Fruit fly (Drosophila melanogaster) whole organism, embryonic: ENCODE measurements around the gene CG5246.
A peak's percentile ranks its signal among the peaks of the same experiment; 100 is the strongest.

ENCODE experiments used
- Adf1 ChIP-seq: fragments of 200-800 bp; sonication (Bioruptor generic); IDR thresholded peaks from 2 replicates; pipeline ENCODE4 v1.3.6; 2022; ENCODE audit warnings: missing biosample characterization, missing genetic modification characterization
- C15 ChIP-seq: fragments of 200-800 bp; sonication (Bioruptor generic); IDR thresholded peaks from 3 replicates; pipeline ENCODE4 v1.3.6; 2022; ENCODE audit warnings: missing biosample characterization, missing genetic modification characterization
- CG12104 ChIP-seq: fragments of 200-800 bp; sonication (Bioruptor generic); optimal IDR thresholded peaks from 3 replicates; lab custom pipeline; 2016; ENCODE audit warnings: missing biosample characterization, missing genetic modification characterization
- CG12391 ChIP-seq: fragments of 200-800 bp; sonication (Bioruptor generic); optimal IDR thresholded peaks from 3 replicates; lab custom pipeline; 2018; ENCODE audit warnings: missing biosample characterization, mild to moderate bottlenecking, missing genetic modification characterization, moderate library complexity
- CG13123 ChIP-seq: fragments of 200-800 bp; sonication (Bioruptor generic); optimal IDR thresholded peaks from 2 replicates; lab custom pipeline; 2016; ENCODE audit warnings: missing biosample characterization, missing genetic modification characterization
- CG14014 ChIP-seq: fragments of 200-800 bp; sonication (Bioruptor generic); IDR thresholded peaks from 2 replicates; pipeline ENCODE4 v1.3.6; 2022; ENCODE audit warnings: missing biosample characterization, missing genetic modification characterization
- CG15696 ChIP-seq: fragments of 200-800 bp; sonication (Bioruptor generic); optimal IDR thresholded peaks from 2 replicates; lab custom pipeline; 2019; ENCODE audit warnings: missing biosample characterization, mild to moderate bottlenecking, missing genetic modification characterization, moderate library complexity
- CG17568 ChIP-seq: fragments of 200-800 bp; sonication (Bioruptor generic); optimal IDR thresholded peaks from 2 replicates; lab custom pipeline; 2018; ENCODE audit warnings: missing biosample characterization, mild to moderate bottlenecking, missing genetic modification characterization, moderate library complexity
- CG18011 ChIP-seq: fragments of 200-800 bp; sonication (Bioruptor generic); optimal IDR thresholded peaks from 2 replicates; lab custom pipeline; 2017; ENCODE audit warnings: missing biosample characterization, missing genetic modification characterization, mild to moderate bottlenecking, moderate library complexity, missing genotype
- CG2678 ChIP-seq: fragments of 200-800 bp; sonication (Bioruptor generic); optimal IDR thresholded peaks from 3 replicates; lab custom pipeline; 2019; ENCODE audit warnings: missing biosample characterization, mild to moderate bottlenecking, missing genetic modification characterization, moderate library complexity
- CG30431 ChIP-seq: fragments of 200-800 bp; sonication (Bioruptor generic); optimal IDR thresholded peaks from 2 replicates; lab custom pipeline; 2017; ENCODE audit warnings: missing biosample characterization, missing genetic modification characterization
- CG3163 ChIP-seq: fragments of 200-800 bp; sonication (Bioruptor generic); optimal IDR thresholded peaks from 3 replicates; lab custom pipeline; 2016; ENCODE audit warnings: missing biosample characterization, missing genetic modification characterization
- CG4328 ChIP-seq: fragments of 200-800 bp; sonication (Bioruptor generic); optimal IDR thresholded peaks from 3 replicates; lab custom pipeline; 2017; ENCODE audit warnings: missing biosample characterization, missing genetic modification reagents, missing genetic modification characterization
- CG43689 ChIP-seq: fragments of 200-800 bp; sonication (Bioruptor generic); IDR thresholded peaks from 2 replicates; pipeline ENCODE4 v1.3.6; 2022; ENCODE audit warnings: missing biosample characterization, missing genetic modification characterization
- CG4404 ChIP-seq: fragments of 200-800 bp; sonication (Bioruptor generic); IDR thresholded peaks from 2 replicates; pipeline ENCODE4 v1.3.6; 2022; ENCODE audit warnings: missing biosample characterization, missing genetic modification characterization
- CG6689 ChIP-seq: fragments of 200-800 bp; sonication (Bioruptor generic); IDR thresholded peaks from 2 replicates; pipeline ENCODE4 v1.3.6; 2022; ENCODE audit warnings: missing biosample characterization, missing genetic modification characterization
- CG7786 ChIP-seq: fragments of 200-800 bp; sonication (Bioruptor generic); optimal IDR thresholded peaks from 2 replicates; lab custom pipeline; 2016; ENCODE audit warnings: missing biosample characterization, missing genetic modification characterization
- CG9797 ChIP-seq: fragments of 200-800 bp; sonication (Bioruptor generic); optimal IDR thresholded peaks from 3 replicates; lab custom pipeline; 2018; ENCODE audit warnings: missing biosample characterization, mild to moderate bottlenecking, missing genetic modification characterization
- CG9817 ChIP-seq: fragments of 200-800 bp; sonication (Bioruptor generic); optimal IDR thresholded peaks from 2 replicates; lab custom pipeline; 2018; ENCODE audit warnings: missing biosample characterization, mild to moderate bottlenecking, missing genetic modification characterization, moderate library complexity
- Camta ChIP-seq: fragments of 200-800 bp; sonication (Bioruptor generic); optimal IDR thresholded peaks from 2 replicates; lab custom pipeline; 2016; ENCODE audit warnings: missing biosample characterization, missing genetic modification characterization
- Chrac-16 ChIP-seq: fragments of 200-800 bp; sonication (Bioruptor generic); optimal IDR thresholded peaks from 3 replicates; lab custom pipeline; 2016; ENCODE audit warnings: missing biosample characterization, missing genetic modification characterization
- Dad ChIP-seq: fragments of 200-800 bp; sonication (Bioruptor generic); optimal IDR thresholded peaks from 3 replicates; lab custom pipeline; 2016; ENCODE audit warnings: missing biosample characterization, missing genetic modification characterization
- Deaf1 ChIP-seq: fragments of 200-800 bp; optimal IDR thresholded peaks from 3 replicates; lab custom pipeline; 2019; ENCODE audit warnings: missing biosample characterization, mild to moderate bottlenecking, missing genetic modification characterization, moderate library complexity
- Dfd ChIP-seq, 2 experiments: fragments of >200 bp; optimal IDR thresholded peaks; 2 replicates each; lab custom pipeline; 2017; ENCODE audit warnings: missing biosample characterization in 2 of 2, missing genetic modification characterization in 2 of 2
- Jarid2 ChIP-seq: fragments of 200-800 bp; sonication (Bioruptor generic); optimal IDR thresholded peaks from 3 replicates; lab custom pipeline; 2017; ENCODE audit warnings: mild to moderate bottlenecking, missing biosample characterization, missing genetic modification reagents, missing genetic modification characterization
- Lim3 ChIP-seq: fragments of 200-800 bp; sonication (Bioruptor generic); IDR thresholded peaks from 2 replicates; pipeline ENCODE4 v1.3.6; 2022; ENCODE audit warnings: missing biosample characterization, missing genetic modification characterization
- Mes4 ChIP-seq: fragments of 200-800 bp; sonication (Bioruptor generic); optimal IDR thresholded peaks from 2 replicates; lab custom pipeline; 2016; ENCODE audit warnings: missing biosample characterization, missing genetic modification characterization
- NK7.1 ChIP-seq: fragments of 200-800 bp; sonication (Bioruptor generic); optimal IDR thresholded peaks from 3 replicates; lab custom pipeline; 2016; ENCODE audit warnings: missing biosample characterization, missing genetic modification characterization
- Poxn ChIP-seq: fragments of 200-800 bp; sonication (Bioruptor generic); IDR thresholded peaks from 2 replicates; pipeline ENCODE4 v1.3.6; 2022; ENCODE audit warnings: missing biosample characterization, missing genetic modification characterization
- Ravus ChIP-seq: fragments of 200-800 bp; sonication (Bioruptor generic); IDR thresholded peaks from 2 replicates; pipeline ENCODE4 v1.3.6; 2022; ENCODE audit warnings: missing biosample characterization, missing genetic modification characterization
- ac ChIP-seq: fragments of 200-800 bp; sonication (Bioruptor generic); optimal IDR thresholded peaks from 3 replicates; lab custom pipeline; 2017; ENCODE audit warnings: missing biosample characterization, mild to moderate bottlenecking, missing genetic modification characterization
- ci ChIP-seq: fragments of 200-800 bp; sonication (Bioruptor generic); IDR thresholded peaks from 3 replicates; pipeline ENCODE4 v1.3.6; 2022; ENCODE audit warnings: missing biosample characterization, missing genetic modification characterization
- dpn ChIP-seq, 2 experiments: fragments of 200-800 bp; sonication (Bioruptor generic); optimal IDR thresholded peaks; 3 replicates each; lab custom pipeline; 2016; ENCODE audit warnings: missing biosample characterization in 2 of 2, missing genetic modification characterization in 2 of 2
- ftz-f1 ChIP-seq: fragments of 200-800 bp; sonication (Bioruptor generic); optimal IDR thresholded peaks from 2 replicates; lab custom pipeline; 2016; ENCODE audit warnings: missing biosample characterization, missing genetic modification characterization
- gcm2 ChIP-seq: fragments of 200-800 bp; sonication (Bioruptor generic); optimal IDR thresholded peaks from 2 replicates; lab custom pipeline; 2016; ENCODE audit warnings: missing biosample characterization, missing genetic modification characterization
- grn ChIP-seq: fragments of 200-800 bp; sonication (Bioruptor generic); optimal IDR thresholded peaks from 3 replicates; lab custom pipeline; 2017; ENCODE audit warnings: missing biosample characterization, missing genetic modification characterization
- hbn ChIP-seq: fragments of 200-800 bp; sonication (Bioruptor generic); IDR thresholded peaks from 2 replicates; pipeline ENCODE4 v1.3.6; 2022; ENCODE audit warnings: missing biosample characterization, missing genetic modification characterization; ENCODE audit not compliant: partially characterized antibody
- her ChIP-seq: fragments of 200-800 bp; sonication (Bioruptor generic); optimal IDR thresholded peaks from 2 replicates; lab custom pipeline; 2016; ENCODE audit warnings: missing biosample characterization, missing genetic modification characterization
- jumu ChIP-seq: fragments of 200-800 bp; sonication (Bioruptor generic); optimal IDR thresholded peaks from 3 replicates; lab custom pipeline; 2016; ENCODE audit warnings: missing biosample characterization, missing genetic modification characterization
- lbe ChIP-seq: fragments of 200-800 bp; sonication (Bioruptor generic); optimal IDR thresholded peaks from 2 replicates; lab custom pipeline; 2016; ENCODE audit warnings: missing biosample characterization, mild to moderate bottlenecking, missing genetic modification characterization
- mirr ChIP-seq: fragments of 200-800 bp; sonication (Bioruptor generic); optimal IDR thresholded peaks from 3 replicates; lab custom pipeline; 2018; ENCODE audit warnings: missing biosample characterization, mild to moderate bottlenecking, missing genetic modification characterization
- nom ChIP-seq: fragments of 200-800 bp; sonication (Bioruptor generic); optimal IDR thresholded peaks from 2 replicates; lab custom pipeline; 2017; ENCODE audit warnings: missing biosample characterization, missing genetic modification characterization, mild to moderate bottlenecking, moderate library complexity, missing genetic modification reagents
- sens ChIP-seq: fragments of 200-800 bp; sonication (Bioruptor generic); peaks from one replicate; lab custom pipeline; 2016; ENCODE audit warnings: missing biosample characterization, missing genetic modification characterization
- sisA ChIP-seq: fragments of 200-800 bp; sonication (Bioruptor generic); IDR thresholded peaks from 2 replicates; pipeline ENCODE4 v1.3.6; 2022; ENCODE audit warnings: missing biosample characterization, missing genetic modification characterization
- slou ChIP-seq: fragments of 200-800 bp; sonication (Bioruptor generic); optimal IDR thresholded peaks from 3 replicates; lab custom pipeline; 2016; ENCODE audit warnings: missing biosample characterization, missing genetic modification characterization
- sr ChIP-seq: fragments of 200-800 bp; sonication (Bioruptor generic); IDR thresholded peaks from 3 replicates; pipeline ENCODE4 v1.3.6; 2022; ENCODE audit warnings: missing biosample characterization, missing genetic modification characterization
- tin ChIP-seq: fragments of 200-800 bp; sonication (Bioruptor generic); optimal IDR thresholded peaks from 3 replicates; lab custom pipeline; 2016; ENCODE audit warnings: missing biosample characterization, missing genetic modification characterization
- toy ChIP-seq: fragments of 200-800 bp; sonication (Bioruptor generic); IDR thresholded peaks from 2 replicates; pipeline ENCODE4 v1.3.6; 2022; ENCODE audit warnings: missing biosample characterization, missing genetic modification characterization
- unc-4 ChIP-seq: fragments of 200-800 bp; sonication (Bioruptor generic); IDR thresholded peaks from 2 replicates; pipeline ENCODE4 v1.3.6; 2022; ENCODE audit warnings: missing biosample characterization, missing genetic modification characterization; ENCODE audit not compliant: partially characterized antibody
- wdn ChIP-seq: fragments of 200-800 bp; sonication (Bioruptor generic); IDR thresholded peaks from 2 replicates; pipeline ENCODE4 v1.3.6; 2022; ENCODE audit warnings: missing biosample characterization, missing genetic modification characterization
- z ChIP-seq: fragments of 200-800 bp; sonication (Bioruptor generic); IDR thresholded peaks from 3 replicates; pipeline ENCODE4 v1.3.6; 2022; ENCODE audit warnings: missing biosample characterization, missing genetic modification characterization

CG5246 gene

dm6 chr3R:17151376-17152026 lies 15.6 kb downstream of the CG5246 start, which contains the start of gene CG5292 (continued):
- TF ChIP-seq CG30431 (no peak), ac (no peak), nom (no peak), Jarid2 (no peak), toy (GFP tag; lab: Robert Waterston, UW) (no peak), Mes4 (GFP tag; lab: Kevin White, UChicago) (no peak), mirr (GFP tag; lab: Kevin White, UChicago) (no peak), CG4328 (GFP tag; lab: Kevin White, UChicago) (peak; percentile 51), wdn (GFP tag; lab: Robert Waterston, UW) (no peak), jumu (GFP tag; lab: Kevin White, UChicago) (no peak), ci (GFP tag; lab: Robert Waterston, UW) (peak; percentile 88), CG9817 (tag; lab: Kevin White, UChicago) (peak; percentile 45), CG7786 (no peak), NK7.1 (GFP tag; lab: Kevin White, UChicago) (peak; percentile 24), Camta (GFP tag; lab: Kevin White, UChicago) (peak; percentile 22), CG12104 (GFP tag; lab: Kevin White, UChicago) (no peak), tin (GFP tag; lab: Kevin White, UChicago) (peak; percentile 48), z (no peak), lbe (GFP tag; lab: Kevin White, UChicago) (no peak), sisA (GFP tag; lab: Robert Waterston, UW) (peak; percentile 23; the same call in 1 of the 2 replicates), her (GFP tag; lab: Kevin White, UChicago) (no peak), gcm2 (GFP tag; lab: Kevin White, UChicago) (peak; percentile 12), dpn (GFP tag; optimal IDR thresholded peaks at IDR 0.05; lab: Kevin White, UChicago) (peak; percentile 42 to 67), CG2678 (tag; lab: Kevin White, UChicago) (no peak), CG13123 (GFP tag; lab: Kevin White, UChicago) (no peak), Lim3 (GFP tag; lab: Robert Waterston, UW) (no peak), Adf1 (peak; percentile 35; the same call in 1 of the 2 replicates), Ravus (no peak), Chrac-16 (GFP tag; lab: Kevin White, UChicago) (peak; percentile 32), CG17568 (GFP tag; lab: Kevin White, UChicago) (no peak), CG15696 (tag; lab: Kevin White, UChicago) (peak; percentile 36), Deaf1 (tag; lab: Kevin White, UChicago) (no peak), Dad (GFP tag; lab: Kevin White, UChicago) (peak; percentile 19), sr (GFP tag; lab: Robert Waterston, UW) (no peak; the same call in 2 of the 3 replicates), grn (no peak), CG4404 (no peak), slou (GFP tag; lab: Kevin White, UChicago) (peak; percentile 33), Dfd (GFP tag; optimal IDR thresholded peaks at IDR 0.05; lab: Kevin White, UChicago) (no peak), Poxn (no peak), unc-4 (GFP tag; lab: Robert Waterston, UW) (peak; percentile 53; the same call in 1 of the 2 replicates), C15 (GFP tag; lab: Robert Waterston, UW) (0 out of 3 replicates have a peak, but pooled peaks have one; percentile 21), hbn (GFP tag; lab: Robert Waterston, UW) (0 out of 2 replicates have a peak, but pooled peaks have one; percentile 35), ftz-f1 (peak; percentile 68), CG18011 (no peak), CG9797 (GFP tag; lab: Kevin White, UChicago) (no peak), CG43689 (GFP tag; lab: Robert Waterston, UW) (no peak), CG12391 (tag; lab: Kevin White, UChicago) (peak; percentile 58), CG6689 (peak; percentile 56), sens (GFP tag; lab: Kevin White, UChicago) (peak; percentile 93), CG14014 (GFP tag; lab: Robert Waterston, UW) (peak; percentile 33; the same call in 1 of the 2 replicates), CG3163 (GFP tag; lab: Kevin White, UChicago) (no peak)
